Worm (Caenorhabditis elegans): ENCODE data around the gene spc-2.

DNA sequence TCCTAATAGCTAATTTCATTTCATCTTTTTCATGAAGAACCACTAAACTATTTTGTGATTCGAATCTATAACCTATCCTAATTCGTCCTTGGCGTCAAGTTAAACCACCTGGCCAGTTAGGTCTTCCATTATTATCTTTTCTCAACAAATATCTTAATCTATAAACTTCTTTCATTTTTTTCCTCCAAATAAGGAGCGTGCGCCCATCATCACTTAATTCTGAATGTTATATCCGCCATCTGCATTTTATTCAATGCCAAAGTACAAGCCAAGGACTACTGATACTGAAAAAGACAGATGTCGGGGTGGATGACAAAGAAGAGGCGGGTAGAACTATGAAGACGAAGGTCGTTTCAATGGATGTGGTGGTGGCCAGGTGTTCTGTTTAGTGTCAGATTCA, 47.2 kb downstream of the spc-2 start:
- TF ChIP-seq gmeb-2 (tag; optimal IDR thresholded peaks at IDR 0.05): no peak
- no peak for TF ChIP-seq ref-2 (tag; optimal IDR thresholded peaks at IDR 0.05)
- no peak for TF ChIP-seq nfya-1 (tag; optimal IDR thresholded peaks at IDR 0.05)
- no peak for TF ChIP-seq mec-3 (tag; optimal IDR thresholded peaks at IDR 0.05; ENCODE audit: borderline replicate concordance)
- TF ChIP-seq ama-1 (optimal IDR thresholded peaks at IDR 0.05): no peak
- no peak for TF ChIP-seq sox-4 (tag; optimal IDR thresholded peaks at IDR 0.05)
- TF ChIP-seq tbx-7 (tag; optimal IDR thresholded peaks at IDR 0.05): no peak
- no peak for TF ChIP-seq sdc-2 (tag; optimal IDR thresholded peaks at IDR 0.05)
- no peak for TF ChIP-seq pros-1 (tag; optimal IDR thresholded peaks at IDR 0.05)
- TF ChIP-seq ceh-31 (tag; optimal IDR thresholded peaks at IDR 0.05): no peak
- TF ChIP-seq ceh-19 (GFP tag; optimal IDR thresholded peaks at IDR 0.05): no peak
- TF ChIP-seq elt-2 (tag; optimal IDR thresholded peaks at IDR 0.05): no peak
- TF ChIP-seq rnt-1 (tag; optimal IDR thresholded peaks at IDR 0.05): no peak
